Fruit fly (Drosophila melanogaster): ENCODE measurements around the gene Cyp4d2.

Cyp4d2 gene

dm6 chrX:2134965-2135758, 40.6 kb upstream of the Cyp4d2 start (continued):
- TF ChIP-seq CG6654 (GFP tag; optimal IDR thresholded peaks at IDR 0.05) (peak; percentile 68), scrt (GFP tag; optimal IDR thresholded peaks at IDR 0.05) (peak; percentile 85), CG10147 (GFP tag; optimal IDR thresholded peaks at IDR 0.05) (peak; percentile 87), CG8281 (tag; optimal IDR thresholded peaks at IDR 0.05) (peak; percentile 79), Med (GFP tag) (peak; percentile 97), slou (GFP tag; optimal IDR thresholded peaks at IDR 0.05) (peak; percentile 83), Awh (GFP tag; IDR thresholded peaks at IDR 0.05) (peak; percentile 71; the same call in 1 of the 2 replicates), CG4820 (GFP tag; optimal IDR thresholded peaks at IDR 0.05) (peak; percentile 81), Dip3 (GFP tag; optimal IDR thresholded peaks at IDR 0.05) (peak; percentile 82), CG11723 (GFP tag; optimal IDR thresholded peaks at IDR 0.05) (peak; percentile 83), CG2875 (GFP tag; optimal IDR thresholded peaks at IDR 0.05) (peak; percentile 78), CG14667 (GFP tag; IDR thresholded peaks at IDR 0.05) (peak; percentile 72), CG7963 (GFP tag; IDR thresholded peaks at IDR 0.05; ENCODE audit: partially characterized antibody) (no peak), CG10209 (GFP tag; optimal IDR thresholded peaks at IDR 0.05) (peak; percentile 90), CG15601 (tag; optimal IDR thresholded peaks at IDR 0.05) (peak; percentile 88), Rx (GFP tag; IDR thresholded peaks at IDR 0.05) (peak; percentile 65), CG10431 (GFP tag; optimal IDR thresholded peaks at IDR 0.05) (peak; percentile 74), Atf3 (GFP tag; optimal IDR thresholded peaks at IDR 0.05) (peak; percentile 71), Ada2b (GFP tag; IDR thresholded peaks at IDR 0.05) (peak; percentile 90), wek (GFP tag; optimal IDR thresholded peaks at IDR 0.05) (peak; percentile 71), CG16815 (GFP tag; optimal IDR thresholded peaks at IDR 0.05) (peak; percentile 66), zf30C (GFP tag; optimal IDR thresholded peaks at IDR 0.05) (no peak), CG10654 (GFP tag; optimal IDR thresholded peaks at IDR 0.05) (peak; percentile 76), CG12155 (GFP tag; optimal IDR thresholded peaks at IDR 0.05) (peak; percentile 77), B-H1 (GFP tag; IDR thresholded peaks at IDR 0.05) (peak; percentile 69), CG9817 (tag; optimal IDR thresholded peaks at IDR 0.05) (peak; percentile 87), CG9797 (GFP tag; optimal IDR thresholded peaks at IDR 0.05) (peak; percentile 0), CG9727 (GFP tag; optimal IDR thresholded peaks at IDR 0.05) (peak; percentile 91), Rfx (GFP tag; IDR thresholded peaks at IDR 0.05) (peak; percentile 89), otp (GFP tag; IDR thresholded peaks at IDR 0.05) (peak; percentile 57; the same call in 1 of the 3 replicates), mld (GFP tag; IDR thresholded peaks at IDR 0.05; ENCODE audit: partially characterized antibody) (no peak), zen2 (GFP tag; IDR thresholded peaks at IDR 0.05; ENCODE audit: partially characterized antibody) (no peak), gsb (GFP tag; IDR thresholded peaks at IDR 0.05) (peak; percentile 77), CG3065 (GFP tag; optimal IDR thresholded peaks at IDR 0.05) (peak; percentile 43), org-1 (GFP tag; optimal IDR thresholded peaks at IDR 0.05) (peak; percentile 85), CG13775 (GFP tag; optimal IDR thresholded peaks at IDR 0.05) (peak; percentile 76), onecut (GFP tag; IDR thresholded peaks at IDR 0.05) (peak; percentile 77), B-H2 (GFP tag; optimal IDR thresholded peaks at IDR 0.05) (peak; percentile 86), br (optimal IDR thresholded peaks at IDR 0.05) (no peak), CG5953 (GFP tag; IDR thresholded peaks at IDR 0.05) (peak; percentile 60), chinmo (GFP tag; IDR thresholded peaks at IDR 0.05; ENCODE audit: partially characterized antibody) (peak; percentile 85; the same call in 3 of the 4 replicates), MTF-1 (GFP tag; optimal IDR thresholded peaks at IDR 0.05; ENCODE audit: borderline replicate concordance) (peak; percentile 83), Nf-YB (GFP tag; optimal IDR thresholded peaks at IDR 0.05) (peak; percentile 74), CG10543 (GFP tag; optimal IDR thresholded peaks at IDR 0.05) (peak; percentile 96), Sry-δ (GFP tag; optimal IDR thresholded peaks at IDR 0.05) (peak; percentile 53), CG42726 (GFP tag; IDR thresholded peaks at IDR 0.05; ENCODE audit: partially characterized antibody) (no peak), gfzf (GFP tag; optimal IDR thresholded peaks at IDR 0.05) (no peak), exex (tag; optimal IDR thresholded peaks at IDR 0.05) (peak; percentile 60)

All from whole organism, embryonic.